Worm (Caenorhabditis elegans): ENCODE results near the gene clec-82.

ce11 chrIV:2825460-2826103 lies 9.9 kb upstream of the clec-82 start:
- no peak for TF ChIP-seq K02D7.2 (tag; optimal IDR thresholded peaks at IDR 0.05)
- no peak for TF ChIP-seq F13H6.1 (tag; optimal IDR thresholded peaks at IDR 0.05)
- no peak for TF ChIP-seq fkh-10 (GFP tag; optimal IDR thresholded peaks at IDR 0.05)
- no peak for TF ChIP-seq dmd-4 (tag; optimal IDR thresholded peaks at IDR 0.05; ENCODE audit: borderline replicate concordance)
- no peak for TF ChIP-seq unc-55 (GFP tag; optimal IDR thresholded peaks at IDR 0.05)
- no peak for TF ChIP-seq elt-2 (tag; optimal IDR thresholded peaks at IDR 0.05)
- no peak for TF ChIP-seq ama-1 (optimal IDR thresholded peaks at IDR 0.05)
- TF ChIP-seq ceh-34 (tag; optimal IDR thresholded peaks at IDR 0.05) = no peak
- TF ChIP-seq gmeb-2 (tag; optimal IDR thresholded peaks at IDR 0.05) = no peak
- no peak for TF ChIP-seq rnt-1 (tag; optimal IDR thresholded peaks at IDR 0.05)
- no peak for TF ChIP-seq pqm-1 (tag; optimal IDR thresholded peaks at IDR 0.05)
- no peak for TF ChIP-seq unc-86 (tag; optimal IDR thresholded peaks at IDR 0.05)
- no peak for TF ChIP-seq hlh-30 (tag; optimal IDR thresholded peaks at IDR 0.05; ENCODE audit: insufficient read depth)

Measured in whole organism, late embryonic.